Worm (Caenorhabditis elegans): ENCODE measurements around the gene sams-4.

- TF ChIP-seq hlh-30 (tag; optimal IDR thresholded peaks at IDR 0.05; ENCODE audit: insufficient read depth) (no peak), lin-13 (GFP tag; optimal IDR thresholded peaks at IDR 0.05) (no peak), attf-4 (tag; optimal IDR thresholded peaks at IDR 0.05) (no peak), nhr-102 (tag; optimal IDR thresholded peaks at IDR 0.05) (no peak), ama-1 (optimal IDR thresholded peaks at IDR 0.05) (no peak), fos-1 (tag; optimal IDR thresholded peaks at IDR 0.05) (no peak), spr-3 (GFP tag; optimal IDR thresholded peaks at IDR 0.05) (no peak), nhr-237 (tag; optimal IDR thresholded peaks at IDR 0.05) (no peak), nhr-77 (tag; optimal IDR thresholded peaks at IDR 0.05) (no peak), skn-1 (tag; optimal IDR thresholded peaks at IDR 0.05) (no peak), pha-4 (GFP tag; IDR thresholded peaks at IDR 0.05) (no peak), pha-4 (tag; optimal IDR thresholded peaks at IDR 0.05) (no peak), unc-62 (GFP tag; optimal IDR thresholded peaks at IDR 0.05 in 1 of 2) (peak in 1 of 2 experiments; percentile 52), unc-62 (tag; optimal IDR thresholded peaks at IDR 0.05) (no peak)
Measured at ce11 chrIV:5850765-5851377, 4.7 kb upstream of the sams-4 start.

All from whole organism, L4 larva.